Fruit fly (Drosophila melanogaster): ENCODE measurements around the gene CG15602.

DNA sequence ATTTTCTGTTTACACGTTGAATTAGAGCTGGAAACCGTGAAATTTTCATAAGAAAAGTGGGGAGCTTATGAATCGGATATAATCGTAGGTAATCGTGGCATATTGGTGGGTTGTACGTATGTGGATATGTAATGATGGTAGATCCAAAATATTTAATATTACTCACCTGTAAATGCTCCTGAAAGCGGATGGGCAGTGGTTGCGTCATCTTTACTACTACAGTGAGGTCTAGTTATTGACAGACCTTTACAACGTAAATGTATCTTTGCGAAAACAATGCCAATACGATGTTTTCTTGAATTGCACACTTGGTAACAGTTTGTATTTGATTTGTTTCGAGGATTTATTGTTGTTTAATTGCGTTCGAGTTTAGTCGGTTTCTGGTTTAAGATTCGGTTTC, 34.7 kb downstream of the CG15602 start:
- TF ChIP-seq CG8478 (optimal IDR thresholded peaks at IDR 0.05) (no peak), CTCF (optimal IDR thresholded peaks at IDR 0.05) (no peak)

Data from S2 (cell line).